Worm (Caenorhabditis elegans): ENCODE results near the gene cpr-3.
A peak's percentile ranks its signal among the peaks of the same experiment; 100 is the strongest.
"Not testable (repeated sequence)": the region's sequence is repeated elsewhere in the genome, so short reads cannot be mapped to it uniquely, and the experiment has no call there.

cpr-3 gene

ce11 chrV:15323417-15323816 is 24.9 kb upstream of the cpr-3 start:
- TF ChIP-seq ztf-23 (GFP tag; IDR thresholded peaks at IDR 0.05) (no peak), flt-1 (GFP tag; IDR thresholded peaks at IDR 0.05) (no peak), ref-1 (GFP tag; conservative IDR thresholded peaks at IDR 0.05) (no peak), tab-1 (GFP tag; IDR thresholded peaks at IDR 0.05) (no peak)

DNA sequence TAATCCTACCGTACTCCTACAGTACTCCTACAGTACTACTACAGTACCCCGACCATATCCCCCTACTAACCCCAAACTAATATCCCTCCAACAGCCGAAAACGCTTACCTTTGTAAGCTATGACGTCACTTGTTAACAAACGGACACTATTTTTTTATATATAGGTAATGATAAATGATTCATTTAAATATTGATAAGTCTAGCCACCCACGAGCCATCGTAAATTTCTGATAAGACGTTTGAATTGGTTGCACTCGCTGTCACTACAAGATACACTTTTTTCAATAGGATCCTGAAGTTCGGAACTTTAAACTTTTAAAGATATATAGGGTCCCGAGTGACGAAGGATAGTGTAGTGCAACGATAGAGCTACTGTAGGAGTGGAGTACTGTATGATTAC is 24.2 kb upstream of the cpr-3 start, which contains the start of gene nhr-247:
Gene nhr-247 (plus strand): TSS at position 330 of the 400 bp plus-strand sequence.
- not testable (repeated sequence) for TF ChIP-seq ztf-23 (GFP tag; IDR thresholded peaks at IDR 0.05); T22C8.4 (GFP tag; IDR thresholded peaks at IDR 0.05); cog-1 (tag; optimal IDR thresholded peaks at IDR 0.05)

DNA sequence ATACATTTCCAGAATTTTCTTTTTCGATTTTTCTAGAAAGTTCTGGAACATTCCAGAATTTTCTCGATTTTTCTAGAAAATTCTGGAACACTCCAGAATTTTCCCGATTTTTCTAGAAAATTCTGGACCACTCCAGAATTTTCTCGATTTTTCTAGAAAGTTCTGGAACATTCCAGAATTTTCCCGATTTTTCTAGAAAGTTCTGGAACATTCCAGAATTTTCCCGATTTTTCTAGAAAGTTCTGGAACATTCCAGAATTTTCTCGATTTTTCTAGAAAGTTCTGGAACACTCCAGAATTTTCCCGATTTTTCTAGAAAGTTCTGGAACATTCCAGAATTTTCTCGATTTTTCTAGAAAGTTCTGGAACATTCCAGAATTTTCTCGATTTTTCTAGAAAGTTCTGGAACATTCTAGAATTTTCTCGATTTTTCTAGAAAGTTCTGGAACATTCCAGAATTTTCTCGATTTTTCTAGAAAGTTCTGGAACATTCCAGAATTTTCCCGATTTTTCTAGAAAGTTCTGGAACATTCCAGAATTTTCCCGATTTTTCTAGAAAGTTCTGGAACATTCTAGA is 22.3 kb upstream of the cpr-3 start:
- peak; percentile 84 for TF ChIP-seq flt-1 (GFP tag; IDR thresholded peaks at IDR 0.05)

DNA sequence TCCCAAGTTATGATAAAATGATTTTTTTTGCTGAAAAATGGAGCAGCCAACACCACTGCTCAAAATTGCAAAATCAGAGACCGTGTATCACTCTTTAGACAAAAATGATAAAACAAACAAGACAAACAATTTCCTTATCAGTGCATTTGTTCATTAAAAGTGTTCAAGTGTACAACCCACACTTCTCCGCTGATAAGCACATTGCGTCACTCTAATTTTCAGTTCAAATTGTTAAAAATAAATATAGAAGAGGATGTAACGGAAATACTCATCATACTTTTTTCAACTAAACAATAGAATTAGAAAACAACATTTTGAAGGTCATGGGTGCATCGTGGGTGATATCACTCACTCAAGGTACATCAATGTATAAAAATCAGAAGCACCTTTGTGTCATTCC is 20.1 kb upstream of the cpr-3 start, which contains the start of gene nhr-291:
Gene nhr-291 (plus strand): TSS at position 324 of the 400 bp plus-strand sequence.
- no peak for TF ChIP-seq T22C8.4 (GFP tag; IDR thresholded peaks at IDR 0.05)
- TF ChIP-seq ztf-23 (GFP tag; IDR thresholded peaks at IDR 0.05): no peak
- TF ChIP-seq cog-1 (tag; optimal IDR thresholded peaks at IDR 0.05): no peak
- TF ChIP-seq flt-1 (GFP tag; IDR thresholded peaks at IDR 0.05): no peak

DNA sequence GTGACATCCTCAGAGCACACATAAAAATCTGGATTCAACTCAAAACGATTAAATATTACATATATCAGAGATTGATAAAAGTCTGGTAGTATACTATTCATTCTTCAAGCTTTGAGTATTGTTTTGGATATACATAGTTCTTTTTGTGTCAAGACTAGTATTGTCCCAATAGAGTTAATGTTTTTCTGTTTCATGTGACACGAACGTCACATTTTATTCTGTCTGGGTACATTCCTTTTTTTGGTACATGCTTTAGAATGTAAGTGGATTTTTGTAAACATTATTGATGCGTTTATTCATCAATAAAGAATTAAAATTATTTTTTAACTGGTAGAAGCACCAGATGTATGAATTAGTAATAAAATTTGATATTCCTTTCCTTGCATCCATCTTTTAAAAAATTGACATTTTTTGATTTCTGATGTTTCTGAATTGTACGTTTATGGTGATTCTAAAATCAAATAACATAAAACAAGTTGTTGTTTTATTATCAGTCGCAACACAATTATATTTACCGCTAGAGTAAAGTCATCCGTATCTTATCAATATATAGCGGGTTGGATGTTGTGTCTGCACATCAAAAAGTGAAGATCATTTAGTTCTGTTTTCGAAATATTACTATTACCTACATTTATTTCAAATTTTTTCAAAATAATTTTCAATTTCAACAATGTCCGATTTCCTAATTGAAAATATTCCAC is 17.5 kb upstream of the cpr-3 start, which contains the start of the genes srt-22 and nhr-246:
Gene srt-22 (minus strand): TSS at position 101 of the 701 bp plus-strand sequence.
Gene nhr-246 (plus strand): TSS at position 651 of the 701 bp plus-strand sequence.
- TF ChIP-seq cog-1 (tag; optimal IDR thresholded peaks at IDR 0.05) (no peak), T22C8.4 (GFP tag; IDR thresholded peaks at IDR 0.05) (no peak), tab-1 (GFP tag; IDR thresholded peaks at IDR 0.05) (no peak), med-1 (GFP tag; optimal IDR thresholded peaks at IDR 0.05; ENCODE audit: insufficient read depth) (no peak), ref-1 (GFP tag; conservative IDR thresholded peaks at IDR 0.05) (no peak), flt-1 (GFP tag; IDR thresholded peaks at IDR 0.05) (no peak), ztf-23 (GFP tag; IDR thresholded peaks at IDR 0.05) (no peak), klf-2 (GFP tag; conservative IDR thresholded peaks at IDR 0.05) (no peak), ztf-29 (GFP tag; IDR thresholded peaks at IDR 0.05) (no peak)

DNA sequence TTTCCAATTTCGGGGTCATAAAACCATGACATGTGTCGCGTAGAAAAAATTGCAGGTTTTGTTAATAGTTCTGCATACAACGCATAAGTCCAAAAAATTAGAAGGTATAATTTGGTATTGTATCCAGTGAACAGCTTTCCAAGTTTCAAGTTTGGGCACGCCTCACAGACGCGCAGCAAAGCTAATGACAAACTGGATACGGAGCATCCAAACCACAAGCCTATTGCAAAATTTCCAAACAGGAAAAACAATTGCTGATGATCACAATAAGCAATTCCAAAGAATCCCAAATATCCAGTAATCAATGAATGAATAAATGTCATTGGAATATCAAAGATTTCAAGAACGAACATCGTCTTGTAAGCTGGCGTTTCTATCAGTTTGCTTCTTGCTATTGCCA is 15.0 kb upstream of the cpr-3 start:
- no peak for TF ChIP-seq tab-1 (GFP tag; IDR thresholded peaks at IDR 0.05)
- no peak for TF ChIP-seq flt-1 (GFP tag; IDR thresholded peaks at IDR 0.05)
- TF ChIP-seq ztf-23 (GFP tag; IDR thresholded peaks at IDR 0.05): no peak
- no peak for TF ChIP-seq ref-1 (GFP tag; conservative IDR thresholded peaks at IDR 0.05)
- TF ChIP-seq cog-1 (tag; optimal IDR thresholded peaks at IDR 0.05): no peak
- TF ChIP-seq ztf-29 (GFP tag; IDR thresholded peaks at IDR 0.05): no peak
- no peak for TF ChIP-seq klf-2 (GFP tag; conservative IDR thresholded peaks at IDR 0.05)
- TF ChIP-seq T22C8.4 (GFP tag; IDR thresholded peaks at IDR 0.05): no peak
- no peak for TF ChIP-seq med-1 (GFP tag; optimal IDR thresholded peaks at IDR 0.05; ENCODE audit: insufficient read depth)

ce11 chrV:15310780-15311179 is 12.3 kb upstream of the cpr-3 start, which contains the start of gene irld-62:
TSS of gene irld-62 (plus strand) at chrV:15311080.
- TF ChIP-seq ztf-23 (GFP tag; IDR thresholded peaks at IDR 0.05) (no peak), klf-2 (GFP tag; conservative IDR thresholded peaks at IDR 0.05) (no peak), cog-1 (tag; optimal IDR thresholded peaks at IDR 0.05) (no peak)

- TF ChIP-seq ztf-23 (GFP tag; IDR thresholded peaks at IDR 0.05) (no peak), klf-2 (GFP tag; conservative IDR thresholded peaks at IDR 0.05) (no peak), T22C8.4 (GFP tag; IDR thresholded peaks at IDR 0.05) (no peak), tab-1 (GFP tag; IDR thresholded peaks at IDR 0.05) (no peak), flt-1 (GFP tag; IDR thresholded peaks at IDR 0.05) (no peak)
Observed at ce11 chrV:15309011-15309410, 10.5 kb upstream of the cpr-3 start, which contains the start of gene srz-10. TSS of gene srz-10 (minus strand) at chrV:15309098.

- TF ChIP-seq ref-1 (GFP tag; conservative IDR thresholded peaks at IDR 0.05) (no peak), ztf-23 (GFP tag; IDR thresholded peaks at IDR 0.05) (no peak), T22C8.4 (GFP tag; IDR thresholded peaks at IDR 0.05) (no peak)
Observed at ce11 chrV:15306745-15307144, 8.2 kb upstream of the cpr-3 start, which contains the start of gene T26H8.4. TSS of gene T26H8.4 (minus strand) at chrV:15306845.

DNA sequence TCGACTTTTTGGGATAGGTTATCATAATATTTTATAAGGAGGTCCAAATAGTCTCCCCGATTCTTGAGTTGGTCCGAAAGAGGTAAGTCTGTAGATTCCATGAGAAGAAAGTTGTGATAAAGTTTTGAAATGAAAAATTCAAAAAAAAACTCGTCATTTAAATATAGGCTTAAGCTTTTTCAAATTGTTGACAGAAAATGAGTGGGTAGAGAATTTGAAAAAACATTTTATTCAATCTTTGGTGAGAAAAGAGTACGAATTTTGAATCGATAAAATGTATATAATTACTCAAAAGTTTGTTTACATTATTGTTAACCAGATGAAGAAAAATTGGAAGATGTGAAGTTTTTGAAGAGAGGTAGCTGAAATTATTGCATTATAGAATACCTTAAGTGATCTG is 7.0 kb upstream of the cpr-3 start, which contains the start of gene T26H8.5:
Gene T26H8.5 (minus strand): TSS at position 101 of the 400 bp plus-strand sequence.
- TF ChIP-seq ztf-29 (GFP tag; IDR thresholded peaks at IDR 0.05) (no peak), T22C8.4 (GFP tag; IDR thresholded peaks at IDR 0.05) (no peak), ztf-23 (GFP tag; IDR thresholded peaks at IDR 0.05) (no peak), flt-1 (GFP tag; IDR thresholded peaks at IDR 0.05) (no peak), med-1 (GFP tag; optimal IDR thresholded peaks at IDR 0.05; ENCODE audit: insufficient read depth) (no peak), klf-2 (GFP tag; conservative IDR thresholded peaks at IDR 0.05) (no peak)

- TF ChIP-seq ztf-23 (GFP tag; IDR thresholded peaks at IDR 0.05): no peak
- TF ChIP-seq ztf-29 (GFP tag; IDR thresholded peaks at IDR 0.05): no peak
- no peak for TF ChIP-seq tab-1 (GFP tag; IDR thresholded peaks at IDR 0.05)
- TF ChIP-seq med-1 (GFP tag; optimal IDR thresholded peaks at IDR 0.05; ENCODE audit: insufficient read depth): no peak
- no peak for TF ChIP-seq cog-1 (tag; optimal IDR thresholded peaks at IDR 0.05)
- TF ChIP-seq klf-2 (GFP tag; conservative IDR thresholded peaks at IDR 0.05): no peak
- no peak for TF ChIP-seq T22C8.4 (GFP tag; IDR thresholded peaks at IDR 0.05)
- TF ChIP-seq flt-1 (GFP tag; IDR thresholded peaks at IDR 0.05): no peak
- no peak for TF ChIP-seq ref-1 (GFP tag; conservative IDR thresholded peaks at IDR 0.05)
Observed at ce11 chrV:15303625-15304024, 5.1 kb upstream of the cpr-3 start, which contains the start of gene srx-48. TSS of gene srx-48 (minus strand) at chrV:15303725.

Measured in whole organism, midembryonic.